Worm (Caenorhabditis elegans) whole organism, L4/young adult: Measurements from ENCODE around the gene C50E10.2.

ENCODE experiments used
- W03F9.2 ChIP-seq: fragments of 150-350 bp; optimal IDR thresholded peaks from 2 replicates; lab custom pipeline; 2014; ENCODE audit warnings: missing biosample characterization, missing genetic modification characterization
- him-1 ChIP-seq: sonication (generic microtip); optimal IDR thresholded peaks from 2 replicates; lab custom pipeline; 2016; ENCODE audit warnings: missing genotype, missing genetic modification reagents, missing genetic modification characterization, missing compliant biosample characterization

DNA sequence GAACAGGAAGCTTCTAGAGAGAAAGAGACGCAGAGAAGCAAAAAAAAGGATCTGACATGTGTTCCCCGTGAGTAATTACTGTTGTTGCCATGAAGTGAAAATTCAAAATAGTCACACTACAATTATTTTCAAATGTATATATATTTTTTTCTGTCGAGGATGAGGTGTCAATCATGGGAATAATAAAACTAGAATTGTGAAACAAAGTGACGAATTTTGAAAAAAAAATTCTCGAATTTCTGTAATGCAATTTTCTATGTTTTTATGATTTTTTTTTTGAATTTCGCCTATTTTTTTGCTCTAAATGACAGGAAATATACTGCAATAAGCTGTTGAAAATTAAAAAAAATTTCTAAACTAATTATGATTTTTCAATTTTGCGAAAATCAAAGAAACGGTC lies 43.6 kb upstream of the C50E10.2 start:
- no peak for TF ChIP-seq W03F9.2 (tag; lab: Kevin White, UChicago)
- no peak for TF ChIP-seq him-1
